Fruit fly (Drosophila melanogaster) whole organism, embryonic: ENCODE data around the gene Sqor.

ENCODE experiments used
- BtbVII ChIP-seq: fragments of 200-800 bp; sonication (Bioruptor generic); optimal IDR thresholded peaks from 3 replicates; lab custom pipeline; 2017; ENCODE audit warnings: missing biosample characterization, mild to moderate bottlenecking, missing genetic modification characterization
- C15 ChIP-seq: fragments of 200-800 bp; sonication (Bioruptor generic); IDR thresholded peaks from 3 replicates; pipeline ENCODE4 v1.3.6; 2022; ENCODE audit warnings: missing biosample characterization, missing genetic modification characterization
- CG10147 ChIP-seq: fragments of 200-800 bp; sonication (Bioruptor generic); optimal IDR thresholded peaks from 2 replicates; lab custom pipeline; 2019; ENCODE audit warnings: missing biosample characterization, mild to moderate bottlenecking, missing genetic modification characterization, moderate library complexity
- CG10274 ChIP-seq: fragments of 200-800 bp; sonication (Bioruptor generic); optimal IDR thresholded peaks from 3 replicates; lab custom pipeline; 2017; ENCODE audit warnings: missing biosample characterization, mild to moderate bottlenecking, missing genetic modification characterization
- CG10959 ChIP-seq: fragments of 200-800 bp; sonication (Bioruptor generic); IDR thresholded peaks from 2 replicates; pipeline ENCODE4 v1.3.6; 2022; ENCODE audit warnings: missing biosample characterization, missing genetic modification characterization
- CG1233 ChIP-seq: fragments of 200-800 bp; sonication (Bioruptor generic); optimal IDR thresholded peaks from 4 replicates; lab custom pipeline; 2018; ENCODE audit warnings: missing biosample characterization, mild to moderate bottlenecking, missing genetic modification characterization
- CG14710 ChIP-seq: fragments of 200-800 bp; sonication (Bioruptor generic); optimal IDR thresholded peaks from 3 replicates; lab custom pipeline; 2019; ENCODE audit warnings: missing biosample characterization, mild to moderate bottlenecking, missing genetic modification characterization, moderate library complexity
- CG1529 ChIP-seq: fragments of 200-800 bp; sonication (Bioruptor generic); optimal IDR thresholded peaks from 3 replicates; lab custom pipeline; 2018; ENCODE audit warnings: missing biosample characterization, missing genetic modification characterization
- CG1792 ChIP-seq: fragments of 200-800 bp; sonication (Bioruptor generic); optimal IDR thresholded peaks from 2 replicates; lab custom pipeline; 2016; ENCODE audit warnings: missing biosample characterization, missing genetic modification characterization
- CG18011 ChIP-seq: fragments of 200-800 bp; sonication (Bioruptor generic); optimal IDR thresholded peaks from 2 replicates; lab custom pipeline; 2017; ENCODE audit warnings: missing biosample characterization, missing genetic modification characterization, mild to moderate bottlenecking, moderate library complexity, missing genotype
- CG2116 ChIP-seq: fragments of 200-800 bp; sonication (Bioruptor generic); optimal IDR thresholded peaks from 3 replicates; lab custom pipeline; 2018; ENCODE audit warnings: missing biosample characterization, mild to moderate bottlenecking, missing genetic modification characterization
- CG31441 ChIP-seq: fragments of 200-800 bp; sonication (Bioruptor generic); IDR thresholded peaks from 2 replicates; pipeline ENCODE4 v1.3.6; 2022; ENCODE audit warnings: missing biosample characterization, missing genetic modification characterization
- CG32767 ChIP-seq: fragments of 200-800 bp; sonication (Bioruptor generic); IDR thresholded peaks from 2 replicates; pipeline ENCODE4 v1.3.6; 2022; ENCODE audit warnings: missing biosample characterization, missing genetic modification characterization
- CG33213 ChIP-seq: fragments of 200-800 bp; sonication (Bioruptor generic); optimal IDR thresholded peaks from 3 replicates; lab custom pipeline; 2016; ENCODE audit warnings: missing biosample characterization, missing genetic modification characterization
- CG4328 ChIP-seq: fragments of 200-800 bp; sonication (Bioruptor generic); optimal IDR thresholded peaks from 3 replicates; lab custom pipeline; 2017; ENCODE audit warnings: missing biosample characterization, missing genetic modification reagents, missing genetic modification characterization
- CG6272 ChIP-seq: fragments of 200-800 bp; sonication (Bioruptor generic); IDR thresholded peaks from 2 replicates; pipeline ENCODE4 v1.3.6; 2022; ENCODE audit warnings: missing biosample characterization, missing genetic modification characterization
- CG8924 ChIP-seq: fragments of 200-800 bp; optimal IDR thresholded peaks from 3 replicates; lab custom pipeline; 2019; ENCODE audit warnings: missing biosample characterization, mild to moderate bottlenecking, missing genetic modification characterization, moderate library complexity
- CG9932 ChIP-seq: fragments of 200-800 bp; sonication (Bioruptor generic); IDR thresholded peaks from 2 replicates; pipeline ENCODE4 v1.3.6; 2022; ENCODE audit warnings: missing biosample characterization, missing genetic modification characterization
- Hr51 ChIP-seq, 2 experiments: fragments of 200-800 bp; sonication (Bioruptor generic); optimal IDR thresholded peaks; 2 replicates in 1 of 2; 3 replicates in 1 of 2; lab custom pipeline; 2016 to 2018; ENCODE audit warnings: missing biosample characterization in 2 of 2, missing genetic modification characterization in 2 of 2, mild to moderate bottlenecking in 1 of 2, moderate library complexity in 1 of 2
- Lim3 ChIP-seq: fragments of 200-800 bp; sonication (Bioruptor generic); IDR thresholded peaks from 2 replicates; pipeline ENCODE4 v1.3.6; 2022; ENCODE audit warnings: missing biosample characterization, missing genetic modification characterization
- Lpt ChIP-seq: fragments of >200 bp; optimal IDR thresholded peaks from 2 replicates; lab custom pipeline; 2018; ENCODE audit warnings: missing biosample characterization, missing genetic modification characterization
- MESR4 ChIP-seq: fragments of 200-800 bp; sonication (Bioruptor generic); optimal IDR thresholded peaks from 2 replicates; lab custom pipeline; 2018; ENCODE audit warnings: missing biosample characterization, mild to moderate bottlenecking, missing genetic modification characterization, moderate library complexity
- Mes4 ChIP-seq: fragments of 200-800 bp; sonication (Bioruptor generic); optimal IDR thresholded peaks from 2 replicates; lab custom pipeline; 2016; ENCODE audit warnings: missing biosample characterization, missing genetic modification characterization
- Nf-YC ChIP-seq: fragments of 200-800 bp; optimal IDR thresholded peaks from 3 replicates; lab custom pipeline; 2019; ENCODE audit warnings: missing biosample characterization, mild to moderate bottlenecking, missing genetic modification characterization, moderate library complexity
- Sry-β ChIP-seq: fragments of 200-800 bp; sonication (Bioruptor generic); optimal IDR thresholded peaks from 2 replicates; lab custom pipeline; 2018; ENCODE audit warnings: missing biosample characterization, mild to moderate bottlenecking, missing genetic modification characterization, moderate library complexity
- az2 ChIP-seq: fragments of 200-800 bp; sonication (Bioruptor generic); optimal IDR thresholded peaks from 3 replicates; lab custom pipeline; 2016; ENCODE audit warnings: missing biosample characterization, missing genetic modification characterization
- bbx ChIP-seq: fragments of 200-800 bp; sonication (Bioruptor generic); IDR thresholded peaks from 2 replicates; pipeline ENCODE4 v1.3.6; 2022; ENCODE audit warnings: missing biosample characterization, missing genetic modification characterization; ENCODE audit not compliant: partially characterized antibody
- chinmo ChIP-seq: fragments of 200-800 bp; sonication (Bioruptor generic); IDR thresholded peaks from 4 replicates; pipeline ENCODE4 v1.3.6; 2022; ENCODE audit warnings: missing biosample characterization, missing genetic modification characterization; ENCODE audit not compliant: partially characterized antibody
- croc ChIP-seq: fragments of 200-800 bp; sonication (Bioruptor generic); conservative IDR thresholded peaks from 3 replicates; pipeline ENCODE4 v1.3.6; 2022; ENCODE audit warnings: missing biosample characterization, missing genetic modification characterization
- fd96Cb ChIP-seq: fragments of 200-800 bp; sonication (Bioruptor generic); optimal IDR thresholded peaks from 2 replicates; lab custom pipeline; 2018; ENCODE audit warnings: missing biosample characterization, mild to moderate bottlenecking, missing genetic modification characterization, moderate library complexity
- gem ChIP-seq: fragments of 200-800 bp; sonication (Bioruptor generic); optimal IDR thresholded peaks from 2 replicates; lab custom pipeline; 2019; ENCODE audit warnings: missing biosample characterization, mild to moderate bottlenecking, missing genetic modification characterization, moderate library complexity
- hkb ChIP-seq, 2 experiments: fragments of 200-800 bp in 1 of 2; fragments of >200 bp in 1 of 2; sonication (Bioruptor generic) in 1 of 2; IDR thresholded peaks in 1 of 2; optimal IDR thresholded peaks in 1 of 2; 2 replicates each; pipeline versions ENCODE4 v1.3.6 to Lab custom; 2017 to 2022; ENCODE audit warnings: missing biosample characterization in 1 of 2, missing genetic modification characterization in 1 of 2
- knrl ChIP-seq: fragments of 200-800 bp; sonication (Bioruptor generic); IDR thresholded peaks from 3 replicates; pipeline ENCODE4 v1.3.6; 2022; ENCODE audit warnings: missing biosample characterization, missing genetic modification characterization; ENCODE audit not compliant: partially characterized antibody
- luna ChIP-seq: fragments of 200-800 bp; sonication (Bioruptor generic); optimal IDR thresholded peaks from 2 replicates; lab custom pipeline; 2016; ENCODE audit warnings: missing biosample characterization, missing genetic modification characterization
- mirr ChIP-seq: fragments of 200-800 bp; sonication (Bioruptor generic); optimal IDR thresholded peaks from 3 replicates; lab custom pipeline; 2018; ENCODE audit warnings: missing biosample characterization, mild to moderate bottlenecking, missing genetic modification characterization
- nau ChIP-seq: fragments of 200-800 bp; sonication (Bioruptor generic); optimal IDR thresholded peaks from 3 replicates; lab custom pipeline; 2017; ENCODE audit warnings: missing biosample characterization, mild to moderate bottlenecking, missing genetic modification characterization, missing genetic modification reagents
- nerfin-1 ChIP-seq: fragments of 200-800 bp; sonication (Bioruptor generic); optimal IDR thresholded peaks from 3 replicates; lab custom pipeline; 2019; ENCODE audit warnings: missing biosample characterization, mild to moderate bottlenecking, missing genetic modification characterization, moderate library complexity
- otp ChIP-seq: fragments of 200-800 bp; sonication (Bioruptor generic); IDR thresholded peaks from 3 replicates; pipeline ENCODE4, ENCODE4 v1.3.6; 2022; ENCODE audit warnings: missing biosample characterization, missing genetic modification characterization
- pnt ChIP-seq: fragments of 200-800 bp; sonication (Bioruptor generic); optimal IDR thresholded peaks from 3 replicates; lab custom pipeline; 2016; ENCODE audit warnings: missing biosample characterization, missing genetic modification characterization
- ranshi ChIP-seq: fragments of 200-800 bp; sonication (Bioruptor generic); IDR thresholded peaks from 2 replicates; pipeline ENCODE4 v1.3.6; 2022; ENCODE audit warnings: missing biosample characterization, missing genetic modification characterization
- row ChIP-seq: fragments of 200-800 bp; sonication (Bioruptor generic); IDR thresholded peaks from 3 replicates; pipeline ENCODE4 v1.3.6; 2022; ENCODE audit warnings: missing biosample characterization, missing genetic modification characterization
- run ChIP-seq: fragments of 200-800 bp; sonication (Bioruptor generic); optimal IDR thresholded peaks from 3 replicates; lab custom pipeline; 2018; ENCODE audit warnings: missing biosample characterization, mild to moderate bottlenecking, missing genetic modification characterization
- schlank ChIP-seq: fragments of 200-800 bp; sonication (Bioruptor generic); optimal IDR thresholded peaks from 2 replicates; lab custom pipeline; 2018; ENCODE audit warnings: missing biosample characterization, mild to moderate bottlenecking, missing genetic modification characterization
- sima ChIP-seq: fragments of 200-800 bp; sonication (Bioruptor generic); optimal IDR thresholded peaks from 2 replicates; lab custom pipeline; 2016; ENCODE audit warnings: missing biosample characterization, missing genetic modification characterization
- slp2 ChIP-seq: fragments of 200-800 bp; sonication (Bioruptor generic); optimal IDR thresholded peaks from 2 replicates; lab custom pipeline; 2016; ENCODE audit warnings: missing biosample characterization, missing genetic modification characterization
- ssp ChIP-seq: fragments of 200-800 bp; sonication (Bioruptor generic); IDR thresholded peaks from 2 replicates; pipeline ENCODE4 v1.3.6; 2022; ENCODE audit warnings: missing biosample characterization, missing genetic modification characterization
- trem ChIP-seq: fragments of 200-800 bp; optimal IDR thresholded peaks from 3 replicates; lab custom pipeline; 2019; ENCODE audit warnings: missing biosample characterization, mild to moderate bottlenecking, missing genetic modification characterization, moderate library complexity
- unpg ChIP-seq: fragments of 200-800 bp; sonication (Bioruptor generic); optimal IDR thresholded peaks from 3 replicates; lab custom pipeline; 2018; ENCODE audit warnings: missing biosample characterization, mild to moderate bottlenecking, missing genetic modification characterization, moderate library complexity
- vvl ChIP-seq: fragments of 200-800 bp; sonication (Bioruptor generic); IDR thresholded peaks from 2 replicates; pipeline ENCODE4 v1.3.6; 2022; ENCODE audit warnings: missing biosample characterization, missing genetic modification characterization

Sqor gene

dm6 chr3L:4228187-4228836, 11.7 kb upstream of the Sqor start (continued):
- TF ChIP-seq sima (GFP tag; lab: Kevin White, UChicago) = peak; percentile 91
- peak; percentile 94 for TF ChIP-seq slp2 (GFP tag; lab: Kevin White, UChicago)
- peak; percentile 98 for TF ChIP-seq CG1529
- TF ChIP-seq croc = peak; percentile 97
- no peak for TF ChIP-seq knrl (GFP tag; lab: Robert Waterston, UW)
- TF ChIP-seq C15 (GFP tag; lab: Robert Waterston, UW) = peak; percentile 90; the same call in 2 of the 3 replicates
- peak; percentile 99 for TF ChIP-seq vvl
- TF ChIP-seq Mes4 (GFP tag; lab: Kevin White, UChicago) = peak; percentile 97
- peak; percentile 96 for TF ChIP-seq fd96Cb (tag; lab: Kevin White, UChicago)
- TF ChIP-seq chinmo (GFP tag; lab: Robert Waterston, UW) = no peak
- peak; percentile 92 for TF ChIP-seq ssp (GFP tag; lab: Robert Waterston, UW)
- TF ChIP-seq bbx = no peak
- peak; percentile 97 for TF ChIP-seq row (GFP tag; lab: Robert Waterston, UW)
- peak; percentile 92 for TF ChIP-seq CG6272 (GFP tag; lab: Robert Waterston, UW)
- peak; percentile 94 for TF ChIP-seq nau (GFP tag; lab: Kevin White, UChicago)
- TF ChIP-seq mirr (GFP tag; lab: Kevin White, UChicago) = peak; percentile 43
- peak; percentile 71 for TF ChIP-seq schlank
- peak; percentile 88 for TF ChIP-seq CG10147 (GFP tag; lab: Kevin White, UChicago)
- peak; percentile 96 for TF ChIP-seq CG14710 (tag; lab: Kevin White, UChicago)
- TF ChIP-seq nerfin-1 (tag; lab: Kevin White, UChicago) = peak; percentile 96
- peak; percentile 88 for TF ChIP-seq CG1233 (GFP tag; lab: Kevin White, UChicago)
- no peak for TF ChIP-seq Lpt (GFP tag; lab: Kevin White, UChicago)
- peak; percentile 94 for TF ChIP-seq CG4328 (GFP tag; lab: Kevin White, UChicago)
- TF ChIP-seq CG31441 (GFP tag; lab: Robert Waterston, UW) = peak; percentile 98
- TF ChIP-seq pnt (GFP tag; lab: Kevin White, UChicago) = peak; percentile 95
- TF ChIP-seq CG18011 = peak; percentile 74
- peak; percentile 98 for TF ChIP-seq gem (tag; lab: Kevin White, UChicago)
- TF ChIP-seq CG2116 (GFP tag; lab: Kevin White, UChicago) = peak; percentile 67
- TF ChIP-seq luna (GFP tag; lab: Kevin White, UChicago) = no peak
- TF ChIP-seq ranshi (GFP tag; lab: Robert Waterston, UW) = peak; percentile 96
- TF ChIP-seq CG9932 (GFP tag; lab: Robert Waterston, UW) = peak; percentile 67
- peak; percentile 92 for TF ChIP-seq CG1792 (GFP tag; lab: Kevin White, UChicago)
- peak; percentile 95 for TF ChIP-seq CG32767
- peak; percentile 97 for TF ChIP-seq CG8924 (tag; lab: Kevin White, UChicago)
- peak; percentile 85 for TF ChIP-seq Nf-YC
- peak; percentile 94 for TF ChIP-seq CG33213 (GFP tag; lab: Kevin White, UChicago)
- TF ChIP-seq Hr51 (GFP tag; optimal IDR thresholded peaks at IDR 0.05; lab: Kevin White, UChicago) = peak; percentile 89 to 97
- TF ChIP-seq CG10274 = peak; percentile 79
- peak; percentile 97 for TF ChIP-seq unpg
- peak; percentile 56 for TF ChIP-seq MESR4
- peak; percentile 97 for TF ChIP-seq az2 (GFP tag; lab: Kevin White, UChicago)
- peak; percentile 94 for TF ChIP-seq CG10959 (GFP tag; lab: Robert Waterston, UW)
- TF ChIP-seq trem = peak; percentile 94
- peak; percentile 92 for TF ChIP-seq run (tag; lab: Kevin White, UChicago)
- TF ChIP-seq hkb (optimal IDR thresholded peaks at IDR 0.05; lab: Kevin White, UChicago) = no peak
- TF ChIP-seq hkb (GFP tag; IDR thresholded peaks at IDR 0.05; lab: Robert Waterston, UW) = peak; percentile 98
- TF ChIP-seq BtbVII (GFP tag; lab: Kevin White, UChicago) = peak; percentile 90
- TF ChIP-seq Sry-β (GFP tag; lab: Kevin White, UChicago) = peak; percentile 57
- peak; percentile 96 for TF ChIP-seq Lim3 (GFP tag; lab: Robert Waterston, UW)
- TF ChIP-seq otp (GFP tag; lab: Robert Waterston, UW) = peak; percentile 99
